Fruit fly (Drosophila melanogaster) whole organism, wandering third instar larva: ENCODE results near the gene CG33258.

Source experiments
- Hr78 ChIP-seq: fragments of >200 bp; optimal IDR thresholded peaks from 2 replicates; lab custom pipeline; 2017; ENCODE audit warnings: missing biosample characterization, missing genetic modification characterization
- Mio ChIP-seq: sonication (Bioruptor generic); optimal IDR thresholded peaks from 2 replicates; lab custom pipeline; 2016; ENCODE audit warnings: missing biosample characterization, missing genetic modification characterization
- Myc ChIP-seq: fragments of >200 bp; optimal IDR thresholded peaks from 2 replicates; lab custom pipeline; 2017
- OdsH ChIP-seq: fragments of 200-800 bp; sonication (Bioruptor generic); optimal IDR thresholded peaks from 2 replicates; lab custom pipeline; 2016; ENCODE audit warnings: missing biosample characterization, mild to moderate bottlenecking, missing genetic modification characterization
- Sp1 ChIP-seq: fragments of 200-800 bp; sonication (Bioruptor generic); optimal IDR thresholded peaks from 3 replicates; lab custom pipeline; 2019; ENCODE audit warnings: missing biosample characterization, mild to moderate bottlenecking, missing genetic modification characterization, moderate library complexity
- dsf ChIP-seq: sonication (Bioruptor generic); optimal IDR thresholded peaks from 2 replicates; lab custom pipeline; 2016; ENCODE audit warnings: missing biosample characterization, missing genetic modification characterization, borderline replicate concordance
- ey ChIP-seq: fragments of 200-800 bp; sonication (Bioruptor generic); optimal IDR thresholded peaks from 2 replicates; lab custom pipeline; 2016; ENCODE audit warnings: missing biosample characterization, missing genetic modification characterization
- jim ChIP-seq: fragments of 175-275, 200-325 bp; sonication (Bioruptor generic); optimal IDR thresholded peaks from 2 replicates; lab custom pipeline; 2016; ENCODE audit warnings: missing biosample characterization, mild to moderate bottlenecking, missing genetic modification characterization
- psq ChIP-seq: fragments of 200-800 bp; sonication (Bioruptor generic); optimal IDR thresholded peaks from 3 replicates; lab custom pipeline; 2017; ENCODE audit warnings: missing biosample characterization, mild to moderate bottlenecking, missing genetic modification characterization, moderate library complexity
- sage ChIP-seq: fragments of 200-800 bp; sonication (Bioruptor generic); optimal IDR thresholded peaks from 2 replicates; lab custom pipeline; 2016; ENCODE audit warnings: missing biosample characterization, mild to moderate bottlenecking, missing genetic modification characterization
- sv ChIP-seq: fragments of 200-800 bp; sonication (Bioruptor generic); optimal IDR thresholded peaks from 3 replicates; lab custom pipeline; 2016; ENCODE audit warnings: missing biosample characterization, missing genetic modification characterization
- tai ChIP-seq: sonication (Bioruptor generic); optimal IDR thresholded peaks from 2 replicates; lab custom pipeline; 2016; ENCODE audit warnings: missing biosample characterization, missing genetic modification characterization
- usp ChIP-seq: fragments of >200 bp; optimal IDR thresholded peaks from 2 replicates; lab custom pipeline; 2017; ENCODE audit warnings: missing biosample characterization, missing genetic modification characterization

- TF ChIP-seq ey (GFP tag; lab: Kevin White, UChicago) (no peak), sage (GFP tag; lab: Kevin White, UChicago) (no peak), Mio (no peak), psq (no peak), sv (no peak), tai (GFP tag; lab: Kevin White, UChicago) (no peak), jim (no peak), usp (no peak), dsf (no peak), Myc (lab: Kevin White, UChicago) (no peak), Hr78 (GFP tag; lab: Kevin White, UChicago) (no peak), Sp1 (GFP tag; lab: Kevin White, UChicago) (no peak), OdsH (no peak)
Measured at dm6 chr3L:16047105-16047504, 35.2 kb upstream of the CG33258 start.
